Fruit fly (Drosophila melanogaster): Measurements from ENCODE around the gene ATPsynO.

ATPsynO gene

dm6 chr3R:15249037-15249436 is 16.4 kb upstream of the ATPsynO start, which contains the start of gene Amt:
Gene Amt (minus strand): TSS chr3R:15249137.
- TF ChIP-seq CG11762 (GFP tag; optimal IDR thresholded peaks at IDR 0.05; ENCODE audit: insufficient read depth) (no peak), topi (GFP tag; optimal IDR thresholded peaks at IDR 0.05) (no peak), CG11902 (GFP tag; optimal IDR thresholded peaks at IDR 0.05) (no peak), Met (GFP tag; optimal IDR thresholded peaks at IDR 0.05) (no peak), CG8632 (GFP tag; optimal IDR thresholded peaks at IDR 0.05) (no peak), CG6163 (GFP tag; IDR thresholded peaks at IDR 0.05) (no peak), ss (GFP tag; optimal IDR thresholded peaks at IDR 0.05) (no peak), CG32006 (GFP tag; optimal IDR thresholded peaks at IDR 0.05) (no peak), CG4318 (GFP tag; optimal IDR thresholded peaks at IDR 0.05) (no peak)

dm6 chr3R:15249735-15250134 is 15.7 kb upstream of the ATPsynO start, which contains the start of gene CG42404:
Gene CG42404 (plus strand): TSS chr3R:15250094.
- TF ChIP-seq svp (GFP tag) (peak; percentile 2), Sox102F (GFP tag; optimal IDR thresholded peaks at IDR 0.05) (no peak)

dm6 chr3R:15250454-15250853 is 14.9 kb upstream of the ATPsynO start:
- TF ChIP-seq spab (GFP tag; optimal IDR thresholded peaks at IDR 0.05), result no peak
- peak; percentile 36 for TF ChIP-seq CG4318 (GFP tag; optimal IDR thresholded peaks at IDR 0.05)
- TF ChIP-seq CG31627 (GFP tag; optimal IDR thresholded peaks at IDR 0.05), result peak; percentile 3
- TF ChIP-seq OdsH (GFP tag; optimal IDR thresholded peaks at IDR 0.05), result no peak
- no peak for TF ChIP-seq vri (GFP tag; optimal IDR thresholded peaks at IDR 0.05)
- no peak for TF ChIP-seq net (GFP tag; optimal IDR thresholded peaks at IDR 0.05)
- TF ChIP-seq Eip93F (GFP tag; optimal IDR thresholded peaks at IDR 0.05), result no peak
- peak; percentile 48 for TF ChIP-seq topi (GFP tag; optimal IDR thresholded peaks at IDR 0.05)
- TF ChIP-seq esn (GFP tag; optimal IDR thresholded peaks at IDR 0.05), result no peak
- TF ChIP-seq CG10631 (GFP tag; optimal IDR thresholded peaks at IDR 0.05), result peak; percentile 66
- TF ChIP-seq achi (GFP tag; optimal IDR thresholded peaks at IDR 0.05), result peak; percentile 72
- TF ChIP-seq Hr4 (GFP tag; optimal IDR thresholded peaks at IDR 0.05), result peak; percentile 56
- TF ChIP-seq Sox102F (GFP tag; optimal IDR thresholded peaks at IDR 0.05), result no peak
- TF ChIP-seq Ets96B (tag; optimal IDR thresholded peaks at IDR 0.05), result no peak
- TF ChIP-seq CG6276 (GFP tag; optimal IDR thresholded peaks at IDR 0.05), result no peak
- TF ChIP-seq CG11294 (GFP tag; IDR thresholded peaks at IDR 0.05), result peak; percentile 65; the same call in 1 of the 2 replicates
- peak; percentile 40 for TF ChIP-seq fd59A (GFP tag; optimal IDR thresholded peaks at IDR 0.05)
- TF ChIP-seq Smox (GFP tag; optimal IDR thresholded peaks at IDR 0.05), result peak; percentile 45
- TF ChIP-seq CG9139 (GFP tag; optimal IDR thresholded peaks at IDR 0.05), result no peak
- TF ChIP-seq Lpt (GFP tag; optimal IDR thresholded peaks at IDR 0.05), result no peak
- TF ChIP-seq Gug (GFP tag; IDR thresholded peaks at IDR 0.05), result peak; percentile 58
- peak; percentile 21 for TF ChIP-seq Hr39 (GFP tag; optimal IDR thresholded peaks at IDR 0.05)
- TF ChIP-seq CG1621 (tag; optimal IDR thresholded peaks at IDR 0.05), result no peak
- no peak for TF ChIP-seq fd85E (GFP tag; optimal IDR thresholded peaks at IDR 0.05)
- TF ChIP-seq dsx (GFP tag; optimal IDR thresholded peaks at IDR 0.05; ENCODE audit: poor library complexity, severe bottlenecking), result no peak
- no peak for TF ChIP-seq CG11762 (GFP tag; optimal IDR thresholded peaks at IDR 0.05; ENCODE audit: insufficient read depth)
- no peak for TF ChIP-seq Ets21C (GFP tag; optimal IDR thresholded peaks at IDR 0.05)
- TF ChIP-seq CG32006 (GFP tag; optimal IDR thresholded peaks at IDR 0.05), result peak; percentile 73
- no peak for TF ChIP-seq dac (GFP tag; optimal IDR thresholded peaks at IDR 0.05)
- peak; percentile 76 for TF ChIP-seq CG15336 (GFP tag; IDR thresholded peaks at IDR 0.05)
- peak; percentile 50 for TF ChIP-seq Eip75B (GFP tag; optimal IDR thresholded peaks at IDR 0.05)
- no peak for TF ChIP-seq CG8319 (GFP tag; optimal IDR thresholded peaks at IDR 0.05)
- peak; percentile 80 for TF ChIP-seq CG6163 (GFP tag; IDR thresholded peaks at IDR 0.05)
- peak; percentile 46 for TF ChIP-seq CG6792 (GFP tag; optimal IDR thresholded peaks at IDR 0.05)
- TF ChIP-seq lz (GFP tag; optimal IDR thresholded peaks at IDR 0.05), result peak; percentile 51
- peak; percentile 69 for TF ChIP-seq CG8119 (GFP tag; IDR thresholded peaks at IDR 0.05)
- no peak for TF ChIP-seq CG7368 (GFP tag; optimal IDR thresholded peaks at IDR 0.05)
- no peak for TF ChIP-seq CG3032 (tag; optimal IDR thresholded peaks at IDR 0.05)
- peak; percentile 72 for TF ChIP-seq svp (GFP tag)
- no peak for TF ChIP-seq Sox15 (GFP tag; optimal IDR thresholded peaks at IDR 0.05)
- no peak for TF ChIP-seq Met (GFP tag; optimal IDR thresholded peaks at IDR 0.05)
- no peak for TF ChIP-seq CG34406 (GFP tag; optimal IDR thresholded peaks at IDR 0.05)
- no peak for TF ChIP-seq CG3919 (GFP tag; optimal IDR thresholded peaks at IDR 0.05)
- TF ChIP-seq ss (GFP tag; optimal IDR thresholded peaks at IDR 0.05), result no peak
- TF ChIP-seq CG10669 (GFP tag; optimal IDR thresholded peaks at IDR 0.05), result no peak

Data from whole organism, prepupa.